Fruit fly (Drosophila melanogaster) S2 (cell line): ENCODE results near the gene CG14624.

Experiments used
- CG8478 ChIP-seq: fragments of >200 bp; optimal IDR thresholded peaks from 2 replicates; lab custom pipeline; 2018
- CTCF ChIP-seq, 2 experiments: fragments of >200 bp; optimal IDR thresholded peaks; 2 replicates each; lab custom pipeline; 2018

DNA sequence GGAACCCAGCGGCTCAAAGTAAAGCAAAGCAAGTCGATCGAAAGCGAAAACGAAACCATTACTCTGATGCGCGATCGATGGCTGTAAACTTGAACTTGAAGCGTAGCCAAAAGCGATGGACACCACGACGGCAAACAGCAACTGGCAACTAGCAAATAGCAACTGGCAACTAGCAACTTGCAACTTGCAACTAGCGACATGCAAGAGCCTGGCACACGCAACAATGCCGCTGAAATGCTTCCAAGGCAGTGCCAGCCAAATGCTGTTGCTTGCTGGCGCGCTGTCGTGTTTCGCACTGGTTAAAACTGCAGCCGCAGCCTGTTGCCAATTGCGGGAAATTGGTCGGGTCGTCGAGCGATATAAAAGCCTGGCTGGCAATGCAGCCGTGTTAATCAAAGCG, 25.2 kb upstream of the CG14624 start, which contains the start of gene CG14627:
- TF ChIP-seq CG8478 = no peak
- TF ChIP-seq CTCF (optimal IDR thresholded peaks at IDR 0.05; lab: Kevin White, UChicago) = no peak
